Worm (Caenorhabditis elegans): ENCODE measurements around the gene thn-5.
A peak's percentile ranks its signal among the peaks of the same experiment; 100 is the strongest.

ce11 chrIV:5209390-5209789, 21.2 kb upstream of the thn-5 start, which contains the start of the genes Y59E9AL.36 and nbet-1:
- no peak for TF ChIP-seq him-1 (tag; optimal IDR thresholded peaks at IDR 0.05)
- TF ChIP-seq W03F9.2 (tag; optimal IDR thresholded peaks at IDR 0.05), result peak; percentile 64
- no peak for TF ChIP-seq dao-5 (tag; optimal IDR thresholded peaks at IDR 0.05)
